Worm (Caenorhabditis elegans): ENCODE results near the gene Y17G9B.2.

Y17G9B.2 gene

ce11 chrIV:4749728-4750278 lies 14.1 kb upstream of the Y17G9B.2 start, which contains the start of the genes rpl-20 and Y17G9B.5:
TSS of gene rpl-20 (minus strand) at chrIV:4749778.
TSS of gene Y17G9B.5 (plus strand) at chrIV:4750240.
- peak; percentile 99 for TF ChIP-seq lin-15B (tag; optimal IDR thresholded peaks at IDR 0.05)
- TF ChIP-seq egl-43 (GFP tag; IDR thresholded peaks at IDR 0.05), result peak; percentile 98
- peak; percentile 38 for TF ChIP-seq ztf-11 (tag; optimal IDR thresholded peaks at IDR 0.05)
- peak; percentile 93 for TF ChIP-seq gei-8 (GFP tag; optimal IDR thresholded peaks at IDR 0.05)
- peak; percentile 95 for TF ChIP-seq Y48G9A.11 (GFP tag; IDR thresholded peaks at IDR 0.05)
- TF ChIP-seq daf-12 (tag; optimal IDR thresholded peaks at IDR 0.05), result no peak
- peak; percentile 100 for TF ChIP-seq T26A8.4 (GFP tag; IDR thresholded peaks at IDR 0.05)
- TF ChIP-seq madf-9 (GFP tag; conservative IDR thresholded peaks at IDR 0.05), result peak; percentile 98
- TF ChIP-seq ztf-7 (tag; optimal IDR thresholded peaks at IDR 0.05), result peak; percentile 96
- peak; percentile 22 to 92 for TF ChIP-seq mdl-1 (tag; optimal IDR thresholded peaks at IDR 0.05)
- TF ChIP-seq Y5F2A.4 (GFP tag; optimal IDR thresholded peaks at IDR 0.05), result peak; percentile 97
- peak; percentile 98 for TF ChIP-seq unc-130 (GFP tag; optimal IDR thresholded peaks at IDR 0.05)
- no peak for TF ChIP-seq unc-39 (tag; optimal IDR thresholded peaks at IDR 0.05)
- peak; percentile 97 for TF ChIP-seq nhr-25 (tag; optimal IDR thresholded peaks at IDR 0.05; ENCODE audit: borderline replicate concordance, insufficient read depth)
- TF ChIP-seq nhr-6 (tag; optimal IDR thresholded peaks at IDR 0.05), result peak; percentile 99
- TF ChIP-seq ceh-32 (tag; optimal IDR thresholded peaks at IDR 0.05; ENCODE audit: poor library complexity), result peak; percentile 88
- TF ChIP-seq ZK546.5 (tag; optimal IDR thresholded peaks at IDR 0.05), result peak; percentile 35 to 91
- peak; percentile 99 for TF ChIP-seq pha-4 (GFP tag; IDR thresholded peaks at IDR 0.05)
- TF ChIP-seq pha-4 (tag; optimal IDR thresholded peaks at IDR 0.05), result peak; percentile 100
- TF ChIP-seq T20F7.1 (GFP tag; optimal IDR thresholded peaks at IDR 0.05), result peak; percentile 98
- peak; percentile 100 for TF ChIP-seq mep-1 (tag; optimal IDR thresholded peaks at IDR 0.05)
- peak; percentile 100 for TF ChIP-seq R02D3.7 (tag; optimal IDR thresholded peaks at IDR 0.05)
- peak; percentile 99 for TF ChIP-seq mes-2 (tag; optimal IDR thresholded peaks at IDR 0.05; ENCODE audit: poor library complexity, severe bottlenecking)
- TF ChIP-seq nhr-102 (tag; optimal IDR thresholded peaks at IDR 0.05), result peak; percentile 99
- TF ChIP-seq ctbp-1 (GFP tag; IDR thresholded peaks at IDR 0.05), result peak; percentile 99
- peak; percentile 99 for TF ChIP-seq vab-7 (GFP tag; IDR thresholded peaks at IDR 0.05)
- TF ChIP-seq pqm-1 (tag; optimal IDR thresholded peaks at IDR 0.05), result peak; percentile 94
- peak; percentile 98 for TF ChIP-seq F37D6.2 (tag; optimal IDR thresholded peaks at IDR 0.05)
- TF ChIP-seq sdz-12 (GFP tag; optimal IDR thresholded peaks at IDR 0.05), result peak; percentile 97
- TF ChIP-seq daf-8 (GFP tag; IDR thresholded peaks at IDR 0.05), result peak; percentile 95
- TF ChIP-seq lin-29 (GFP tag; IDR thresholded peaks at IDR 0.05), result peak; percentile 99
- TF ChIP-seq zag-1 (tag; optimal IDR thresholded peaks at IDR 0.05), result peak; percentile 88
- TF ChIP-seq F49E8.2 (tag; optimal IDR thresholded peaks at IDR 0.05; ENCODE audit: borderline replicate concordance), result peak; percentile 98
- peak; percentile 40 for TF ChIP-seq ceh-82 (tag; optimal IDR thresholded peaks at IDR 0.05)
- peak; percentile 93 for TF ChIP-seq ZK337.2 (GFP tag; IDR thresholded peaks at IDR 0.05)
- TF ChIP-seq mxl-3 (GFP tag; optimal IDR thresholded peaks at IDR 0.05), result peak; percentile 95
- TF ChIP-seq hmg-1.1 (GFP tag; IDR thresholded peaks at IDR 0.05), result peak; percentile 100
- TF ChIP-seq hlh-11 (tag; optimal IDR thresholded peaks at IDR 0.05), result peak; percentile 100
- peak; percentile 98 for TF ChIP-seq nhr-28 (tag; optimal IDR thresholded peaks at IDR 0.05)
- TF ChIP-seq dve-1 (tag; optimal IDR thresholded peaks at IDR 0.05; ENCODE audit: insufficient read depth), result peak; percentile 100
- TF ChIP-seq spr-1 (tag; optimal IDR thresholded peaks at IDR 0.05), result peak; percentile 99
- TF ChIP-seq nhr-41 (GFP tag; IDR thresholded peaks at IDR 0.05), result peak; percentile 97
- TF ChIP-seq lin-38 (GFP tag; IDR thresholded peaks at IDR 0.05), result peak; percentile 100
- TF ChIP-seq lin-39 (tag; optimal IDR thresholded peaks at IDR 0.05), result peak; percentile 91
- TF ChIP-seq attf-4 (tag; optimal IDR thresholded peaks at IDR 0.05), result peak; percentile 80
- TF ChIP-seq D1046.2 (GFP tag; IDR thresholded peaks at IDR 0.05), result peak; percentile 97
- TF ChIP-seq fkh-10 (GFP tag; optimal IDR thresholded peaks at IDR 0.05), result peak; percentile 100
- peak; percentile 94 for TF ChIP-seq fos-1 (tag; optimal IDR thresholded peaks at IDR 0.05)
- TF ChIP-seq snpc-1.2 (GFP tag; IDR thresholded peaks at IDR 0.05), result peak; percentile 97
- TF ChIP-seq ama-1 (optimal IDR thresholded peaks at IDR 0.05), result peak; percentile 92
- 0 out of 2 replicates have a peak, but pooled peaks have one; percentile 75 for TF ChIP-seq zip-11 (GFP tag; IDR thresholded peaks at IDR 0.05)

Measured in whole organism, L4 larva.